Fruit fly (Drosophila melanogaster) whole organism, prepupa: ENCODE data around the gene CG10126.

Experiments
- CG16779 ChIP-seq: fragments of 200-800 bp; sonication (Bioruptor generic); optimal IDR thresholded peaks from 3 replicates; lab custom pipeline; 2017; ENCODE audit warnings: missing biosample characterization, mild to moderate bottlenecking, missing genetic modification characterization
- CG6854 ChIP-seq: fragments of 200-800 bp; sonication (Bioruptor generic); optimal IDR thresholded peaks from 2 replicates; lab custom pipeline; 2017; ENCODE audit warnings: missing biosample characterization, mild to moderate bottlenecking, missing genetic modification characterization
- CG8319 ChIP-seq: fragments of 200-800 bp; sonication (Bioruptor generic); optimal IDR thresholded peaks from 3 replicates; lab custom pipeline; 2016; ENCODE audit warnings: missing biosample characterization, missing genetic modification characterization
- Hr38 ChIP-seq: sonication (Bioruptor generic); optimal IDR thresholded peaks from 2 replicates; lab custom pipeline; 2016; ENCODE audit warnings: missing biosample characterization, missing genetic modification characterization

DNA sequence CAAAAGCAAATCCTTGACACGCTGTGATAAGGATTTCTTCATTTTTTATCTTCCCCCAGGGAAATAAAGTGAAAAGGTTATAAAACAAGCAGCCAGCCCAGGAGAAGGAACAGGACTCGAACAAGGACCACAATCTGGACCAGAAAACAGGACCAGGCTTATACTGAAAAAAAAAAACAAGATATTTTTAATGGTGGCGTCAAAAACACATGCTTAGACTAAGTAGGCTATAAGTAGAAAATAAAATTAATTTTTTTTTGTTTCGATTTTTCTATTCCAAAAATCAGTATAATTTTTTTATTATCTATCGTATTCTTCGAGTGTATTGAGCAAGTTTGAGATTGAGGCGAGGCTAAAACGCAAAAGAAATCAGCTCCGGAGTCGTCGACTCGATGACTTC lies 31.2 kb downstream of the CG10126 start:
- no peak for TF ChIP-seq CG8319 (GFP tag; lab: Kevin White, UChicago)
- TF ChIP-seq CG6854: no peak
- no peak for TF ChIP-seq CG16779
- no peak for TF ChIP-seq Hr38
